Worm (Caenorhabditis elegans): ENCODE results near the gene F49C12.12.
"Not testable (repeated sequence)": the region's sequence is repeated elsewhere in the genome, so short reads cannot be mapped to it uniquely, and the experiment has no call there.

The F49C12.12 gene

ce11 chrIV:9293825-9294224 lies 27.1 kb downstream of the F49C12.12 start, which contains the start of gene nhr-264:
Gene nhr-264 (minus strand): TSS chrIV:9293925.
- not testable (repeated sequence) for TF ChIP-seq flt-1 (GFP tag; IDR thresholded peaks at IDR 0.05); klf-2 (GFP tag; conservative IDR thresholded peaks at IDR 0.05); T22C8.4 (GFP tag; IDR thresholded peaks at IDR 0.05)

DNA sequence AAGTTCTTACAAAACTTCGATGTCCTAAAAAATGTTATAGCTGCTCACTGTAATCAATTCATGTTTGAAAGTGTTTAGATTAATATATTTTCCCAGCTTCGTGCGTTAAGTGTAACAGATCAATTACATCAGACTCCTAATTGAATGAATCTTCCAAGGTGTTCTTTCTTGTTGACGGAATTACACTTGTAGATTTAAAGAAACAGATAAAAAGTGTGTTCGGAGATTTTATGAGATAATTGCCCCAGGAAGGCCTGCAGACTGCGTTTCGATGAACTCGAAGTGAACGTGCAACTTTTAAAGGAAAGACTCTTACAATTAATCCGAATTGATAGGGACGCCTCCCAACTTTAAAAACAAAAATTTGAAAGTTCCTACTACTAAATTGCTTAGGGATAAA lies 31.3 kb downstream of the F49C12.12 start:
- TF ChIP-seq ref-1 (GFP tag; conservative IDR thresholded peaks at IDR 0.05) (no peak), tab-1 (GFP tag; IDR thresholded peaks at IDR 0.05) (no peak), ztf-23 (GFP tag; IDR thresholded peaks at IDR 0.05) (no peak), T22C8.4 (GFP tag; IDR thresholded peaks at IDR 0.05) (no peak), ztf-29 (GFP tag; IDR thresholded peaks at IDR 0.05) (no peak), cog-1 (tag; optimal IDR thresholded peaks at IDR 0.05) (no peak), flt-1 (GFP tag; IDR thresholded peaks at IDR 0.05) (no peak), klf-2 (GFP tag; conservative IDR thresholded peaks at IDR 0.05) (no peak), med-1 (GFP tag; optimal IDR thresholded peaks at IDR 0.05; ENCODE audit: insufficient read depth) (no peak)

ce11 chrIV:9286305-9286704 lies 34.6 kb downstream of the F49C12.12 start, which contains the start of gene nhr-267:
Gene nhr-267 (minus strand): TSS chrIV:9286405.
- TF ChIP-seq ztf-29 (GFP tag; IDR thresholded peaks at IDR 0.05); flt-1 (GFP tag; IDR thresholded peaks at IDR 0.05); klf-2 (GFP tag; conservative IDR thresholded peaks at IDR 0.05): not testable (repeated sequence)

- TF ChIP-seq T22C8.4 (GFP tag; IDR thresholded peaks at IDR 0.05): no peak
- TF ChIP-seq flt-1 (GFP tag; IDR thresholded peaks at IDR 0.05): no peak
- no peak for TF ChIP-seq ztf-23 (GFP tag; IDR thresholded peaks at IDR 0.05)
- no peak for TF ChIP-seq klf-2 (GFP tag; conservative IDR thresholded peaks at IDR 0.05)
- no peak for TF ChIP-seq ref-1 (GFP tag; conservative IDR thresholded peaks at IDR 0.05)
- no peak for TF ChIP-seq med-1 (GFP tag; optimal IDR thresholded peaks at IDR 0.05; ENCODE audit: insufficient read depth)
- no peak for TF ChIP-seq cog-1 (tag; optimal IDR thresholded peaks at IDR 0.05)
- no peak for TF ChIP-seq tab-1 (GFP tag; IDR thresholded peaks at IDR 0.05)
- TF ChIP-seq ztf-29 (GFP tag; IDR thresholded peaks at IDR 0.05): no peak
Measured at ce11 chrIV:9274008-9274529, 46.8 kb downstream of the F49C12.12 start, which contains the start of gene nmy-3. Gene nmy-3 (plus strand): TSS chrIV:9274479.
